Fruit fly (Drosophila melanogaster): Measurements from ENCODE around the gene CG9132.

Gene CG9132

DNA sequence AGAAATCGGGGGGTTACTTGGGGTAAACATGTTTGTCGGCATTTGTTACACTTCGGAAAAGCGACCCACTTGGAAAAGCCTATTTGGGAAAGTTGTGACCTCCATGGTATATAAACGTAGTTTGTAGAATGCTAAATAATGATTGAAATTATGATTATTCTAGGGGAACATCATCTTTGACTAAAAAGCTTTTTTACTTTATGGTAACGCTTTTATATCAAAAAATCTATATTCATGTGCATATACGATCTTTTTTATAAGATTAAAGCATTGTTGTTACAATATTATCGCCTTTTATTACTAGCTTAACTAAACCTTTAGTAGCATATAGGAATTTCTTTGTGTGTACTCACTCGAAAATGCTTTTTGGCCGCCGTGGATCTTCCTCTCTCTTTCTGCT is 33.7 kb upstream of the CG9132 start (continued):
- no peak for TF ChIP-seq CG8319 (GFP tag; optimal IDR thresholded peaks at IDR 0.05)
- TF ChIP-seq CG8119 (GFP tag; IDR thresholded peaks at IDR 0.05): peak; percentile 88
- TF ChIP-seq CG4318 (GFP tag; optimal IDR thresholded peaks at IDR 0.05): peak; percentile 77
- TF ChIP-seq dsx (GFP tag; optimal IDR thresholded peaks at IDR 0.05; ENCODE audit: poor library complexity, severe bottlenecking): peak; percentile 46
- peak; percentile 18 for TF ChIP-seq Ets96B (tag; optimal IDR thresholded peaks at IDR 0.05)
- peak; percentile 48 for TF ChIP-seq Sox102F (GFP tag; optimal IDR thresholded peaks at IDR 0.05)
- TF ChIP-seq CG11762 (GFP tag; optimal IDR thresholded peaks at IDR 0.05; ENCODE audit: insufficient read depth): no peak
- TF ChIP-seq CG6163 (GFP tag; IDR thresholded peaks at IDR 0.05): peak; percentile 28; the same call in 1 of the 3 replicates
- peak; percentile 84; the same call in 1 of the 2 replicates for TF ChIP-seq CG15336 (GFP tag; IDR thresholded peaks at IDR 0.05)
- peak; percentile 16 for TF ChIP-seq CG34406 (GFP tag; optimal IDR thresholded peaks at IDR 0.05)
- peak; percentile 63 for TF ChIP-seq Hr4 (GFP tag; optimal IDR thresholded peaks at IDR 0.05)
- peak in 1 of 2 experiments; percentile 77 for TF ChIP-seq salr (GFP tag; optimal IDR thresholded peaks at IDR 0.05)
- TF ChIP-seq topi (GFP tag; optimal IDR thresholded peaks at IDR 0.05): peak; percentile 46
- no peak for TF ChIP-seq fkh (GFP tag; optimal IDR thresholded peaks at IDR 0.05)
- TF ChIP-seq Eip75B (GFP tag; optimal IDR thresholded peaks at IDR 0.05): peak; percentile 76
- TF ChIP-seq fd59A (GFP tag; optimal IDR thresholded peaks at IDR 0.05): peak; percentile 8

DNA sequence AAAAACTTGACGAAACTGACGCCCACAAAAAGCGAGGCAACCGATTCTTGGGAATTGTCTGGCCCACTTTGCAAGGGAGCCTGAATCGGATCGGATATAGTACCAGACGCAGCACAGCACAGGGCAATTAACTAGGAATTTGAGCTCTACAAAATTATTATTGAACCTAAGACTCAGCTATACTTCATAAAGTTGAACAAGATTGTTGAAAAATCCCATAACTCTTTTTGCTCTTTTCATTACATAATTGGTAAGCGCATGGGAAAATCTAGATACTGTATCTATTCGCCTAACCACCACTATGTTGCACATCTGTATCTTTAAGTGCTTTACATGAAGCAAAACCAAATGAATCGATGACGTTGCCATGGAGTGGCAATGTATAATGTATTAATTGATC is 32.6 kb upstream of the CG9132 start:
- TF ChIP-seq fd59A (GFP tag; optimal IDR thresholded peaks at IDR 0.05) (peak; percentile 81), cyc (GFP tag; optimal IDR thresholded peaks at IDR 0.05) (peak; percentile 63), Eip78C (GFP tag) (peak; percentile 96), Blimp-1 (GFP tag; optimal IDR thresholded peaks at IDR 0.05) (no peak), Hr4 (GFP tag; optimal IDR thresholded peaks at IDR 0.05) (peak; percentile 86), achi (GFP tag; optimal IDR thresholded peaks at IDR 0.05) (peak; percentile 83), topi (GFP tag; optimal IDR thresholded peaks at IDR 0.05) (peak; percentile 73), Sox102F (GFP tag; optimal IDR thresholded peaks at IDR 0.05) (peak; percentile 49), CG34406 (GFP tag; optimal IDR thresholded peaks at IDR 0.05) (peak; percentile 65), CG31627 (GFP tag; optimal IDR thresholded peaks at IDR 0.05) (peak; percentile 58), CG10631 (GFP tag; optimal IDR thresholded peaks at IDR 0.05) (peak; percentile 81), Ets96B (tag; optimal IDR thresholded peaks at IDR 0.05) (peak; percentile 86), lz (GFP tag; optimal IDR thresholded peaks at IDR 0.05) (peak; percentile 63), svp (GFP tag) (peak; percentile 65), CG9139 (GFP tag; optimal IDR thresholded peaks at IDR 0.05) (peak; percentile 74), dac (GFP tag; optimal IDR thresholded peaks at IDR 0.05) (peak; percentile 46), OdsH (GFP tag; optimal IDR thresholded peaks at IDR 0.05) (peak; percentile 84), net (GFP tag; optimal IDR thresholded peaks at IDR 0.05) (peak; percentile 85), salr (GFP tag; optimal IDR thresholded peaks at IDR 0.05) (peak; percentile 68 to 75), Eip75B (GFP tag; optimal IDR thresholded peaks at IDR 0.05) (peak; percentile 84), Ets21C (GFP tag; optimal IDR thresholded peaks at IDR 0.05) (peak; percentile 32), CG11902 (GFP tag; optimal IDR thresholded peaks at IDR 0.05) (peak; percentile 57), Sox15 (GFP tag; optimal IDR thresholded peaks at IDR 0.05) (peak; percentile 62), CG32006 (GFP tag; optimal IDR thresholded peaks at IDR 0.05) (peak; percentile 86), CG8119 (GFP tag; IDR thresholded peaks at IDR 0.05) (peak; percentile 89), Hr39 (GFP tag; optimal IDR thresholded peaks at IDR 0.05) (peak; percentile 57), Sox14 (GFP tag; optimal IDR thresholded peaks at IDR 0.05) (peak; percentile 82), CG8632 (GFP tag; optimal IDR thresholded peaks at IDR 0.05) (peak; percentile 78), Hr38 (GFP tag; optimal IDR thresholded peaks at IDR 0.05) (no peak), CG6792 (GFP tag; optimal IDR thresholded peaks at IDR 0.05) (peak; percentile 78), acj6 (GFP tag; optimal IDR thresholded peaks at IDR 0.05) (peak; percentile 85), spab (GFP tag; optimal IDR thresholded peaks at IDR 0.05) (peak; percentile 79), CG4318 (GFP tag; optimal IDR thresholded peaks at IDR 0.05) (peak; percentile 62), CG3919 (GFP tag; optimal IDR thresholded peaks at IDR 0.05) (peak; percentile 86), CG7368 (GFP tag; optimal IDR thresholded peaks at IDR 0.05) (peak; percentile 79), CG6854 (GFP tag; optimal IDR thresholded peaks at IDR 0.05) (no peak), CG6808 (GFP tag; optimal IDR thresholded peaks at IDR 0.05) (peak; percentile 83), fkh (GFP tag; optimal IDR thresholded peaks at IDR 0.05) (no peak), esn (GFP tag; optimal IDR thresholded peaks at IDR 0.05) (peak; percentile 62), Met (GFP tag; optimal IDR thresholded peaks at IDR 0.05) (peak; percentile 56), CG3032 (tag; optimal IDR thresholded peaks at IDR 0.05) (peak; percentile 84), Eip93F (GFP tag; optimal IDR thresholded peaks at IDR 0.05) (no peak), CG1621 (tag; optimal IDR thresholded peaks at IDR 0.05) (peak; percentile 87)

Data from whole organism, prepupa.